Fruit fly (Drosophila melanogaster) whole organism, embryonic: Measurements from ENCODE around the gene Ret.

Experiments used
- Atf-2 ChIP-seq: fragments of 200-800 bp; sonication (Bioruptor generic); optimal IDR thresholded peaks from 2 replicates; lab custom pipeline; 2016; ENCODE audit warnings: missing biosample characterization, missing genetic modification characterization
- BEAF-32 ChIP-seq: fragments of 200-800 bp; sonication (Bioruptor generic); optimal IDR thresholded peaks from 3 replicates; lab custom pipeline; 2017; ENCODE audit warnings: missing biosample characterization, missing genetic modification characterization, mild to moderate bottlenecking, moderate library complexity, missing genetic modification reagents
- Bdp1 ChIP-seq: fragments of 200-800 bp; sonication (Bioruptor generic); optimal IDR thresholded peaks from 3 replicates; lab custom pipeline; 2016; ENCODE audit warnings: missing biosample characterization, missing genetic modification characterization
- CG10321 ChIP-seq: fragments of 200-800 bp; sonication (Bioruptor generic); IDR thresholded peaks from 2 replicates; pipeline ENCODE4 v1.3.6; 2022; ENCODE audit warnings: missing biosample characterization, missing genetic modification characterization
- CG10431 ChIP-seq: fragments of 200-800 bp; sonication (Bioruptor generic); optimal IDR thresholded peaks from 3 replicates; lab custom pipeline; 2018; ENCODE audit warnings: missing biosample characterization, mild to moderate bottlenecking, missing genetic modification characterization
- CG12155 ChIP-seq: fragments of 200-800 bp; sonication (Bioruptor generic); optimal IDR thresholded peaks from 3 replicates; lab custom pipeline; 2016; ENCODE audit warnings: missing biosample characterization, missing genetic modification characterization
- CG14710 ChIP-seq: fragments of 200-800 bp; sonication (Bioruptor generic); optimal IDR thresholded peaks from 3 replicates; lab custom pipeline; 2019; ENCODE audit warnings: missing biosample characterization, mild to moderate bottlenecking, missing genetic modification characterization, moderate library complexity
- CG1603 ChIP-seq: fragments of 200-800 bp; sonication (Bioruptor generic); optimal IDR thresholded peaks from 2 replicates; lab custom pipeline; 2019; ENCODE audit warnings: missing biosample characterization, mild to moderate bottlenecking, missing genetic modification characterization, moderate library complexity
- CG17359 ChIP-seq: fragments of 200-800 bp; sonication (Bioruptor generic); optimal IDR thresholded peaks from 3 replicates; lab custom pipeline; 2018; ENCODE audit warnings: missing biosample characterization, mild to moderate bottlenecking, missing genetic modification characterization, moderate library complexity
- CG17361 ChIP-seq: fragments of 200-800 bp; sonication (Bioruptor generic); IDR thresholded peaks from 3 replicates; pipeline ENCODE4 v1.3.6; 2022; ENCODE audit warnings: missing biosample characterization, missing genetic modification characterization
- CG2678 ChIP-seq: fragments of 200-800 bp; sonication (Bioruptor generic); optimal IDR thresholded peaks from 3 replicates; lab custom pipeline; 2019; ENCODE audit warnings: missing biosample characterization, mild to moderate bottlenecking, missing genetic modification characterization, moderate library complexity
- CG30431 ChIP-seq: fragments of 200-800 bp; sonication (Bioruptor generic); optimal IDR thresholded peaks from 2 replicates; lab custom pipeline; 2017; ENCODE audit warnings: missing biosample characterization, missing genetic modification characterization
- CG3065 ChIP-seq: fragments of 200-800 bp; sonication (Bioruptor generic); optimal IDR thresholded peaks from 2 replicates; lab custom pipeline; 2016; ENCODE audit warnings: missing biosample characterization, missing genetic modification characterization
- CG34224 ChIP-seq: fragments of 200-800 bp; sonication (Bioruptor generic); IDR thresholded peaks from 3 replicates; pipeline ENCODE4 v1.3.6; 2022; ENCODE audit warnings: missing biosample characterization, missing genetic modification characterization; ENCODE audit not compliant: partially characterized antibody
- CG3847 ChIP-seq: fragments of 200-800 bp; sonication (Bioruptor generic); IDR thresholded peaks from 2 replicates; pipeline ENCODE4 v1.3.6; 2022; ENCODE audit warnings: missing biosample characterization, missing genetic modification characterization
- CG4854 ChIP-seq: fragments of 200-800 bp; sonication (Bioruptor generic); optimal IDR thresholded peaks from 2 replicates; lab custom pipeline; 2016; ENCODE audit warnings: missing biosample characterization, missing genetic modification characterization, inconsistent platforms
- CG7357 ChIP-seq: fragments of 200-800 bp; sonication (Bioruptor generic); IDR thresholded peaks from 3 replicates; pipeline ENCODE4 v1.3.6; 2022; ENCODE audit warnings: missing biosample characterization, missing genetic modification characterization
- CG7372 ChIP-seq: fragments of 200-800 bp; sonication (Bioruptor generic); IDR thresholded peaks from 2 replicates; pipeline ENCODE4 v1.3.6; 2022; ENCODE audit warnings: missing biosample characterization, missing genetic modification characterization
- CG7745 ChIP-seq: fragments of 200-800 bp; sonication (Bioruptor generic); optimal IDR thresholded peaks from 2 replicates; lab custom pipeline; 2018; ENCODE audit warnings: missing biosample characterization, mild to moderate bottlenecking, missing genetic modification characterization, moderate library complexity
- CG7987 ChIP-seq: fragments of 200-800 bp; sonication (Bioruptor generic); optimal IDR thresholded peaks from 2 replicates; lab custom pipeline; 2018; ENCODE audit warnings: missing biosample characterization, mild to moderate bottlenecking, missing genetic modification characterization, moderate library complexity
- CG8944 ChIP-seq: fragments of 200-800 bp; sonication (Bioruptor generic); optimal IDR thresholded peaks from 3 replicates; lab custom pipeline; 2016; ENCODE audit warnings: missing biosample characterization, missing genetic modification characterization
- CG9215 ChIP-seq: fragments of 200-800 bp; sonication (Bioruptor generic); IDR thresholded peaks from 2 replicates; pipeline ENCODE4 v1.3.6; 2022; ENCODE audit warnings: missing biosample characterization, missing genetic modification characterization
- CG9609 ChIP-seq: fragments of 200-800 bp; sonication (Bioruptor generic); optimal IDR thresholded peaks from 3 replicates; lab custom pipeline; 2016; ENCODE audit warnings: missing biosample characterization, missing genetic modification characterization
- CG9797 ChIP-seq: fragments of 200-800 bp; sonication (Bioruptor generic); optimal IDR thresholded peaks from 3 replicates; lab custom pipeline; 2018; ENCODE audit warnings: missing biosample characterization, mild to moderate bottlenecking, missing genetic modification characterization
- CG9817 ChIP-seq: fragments of 200-800 bp; sonication (Bioruptor generic); optimal IDR thresholded peaks from 2 replicates; lab custom pipeline; 2018; ENCODE audit warnings: missing biosample characterization, mild to moderate bottlenecking, missing genetic modification characterization, moderate library complexity
- CrebB ChIP-seq: fragments of 200-800 bp; sonication (Bioruptor generic); optimal IDR thresholded peaks from 3 replicates; lab custom pipeline; 2018; ENCODE audit warnings: missing biosample characterization, mild to moderate bottlenecking, missing genetic modification characterization
- Ets97D ChIP-seq: fragments of 200-800 bp; sonication (Bioruptor generic); optimal IDR thresholded peaks from 3 replicates; lab custom pipeline; 2016; ENCODE audit warnings: missing biosample characterization, missing genetic modification characterization
- HHEX ChIP-seq: fragments of 200-800 bp; sonication (Bioruptor generic); optimal IDR thresholded peaks from 3 replicates; lab custom pipeline; 2017; ENCODE audit warnings: missing biosample characterization, mild to moderate bottlenecking, missing genetic modification characterization, missing genetic modification reagents
- HmgD ChIP-seq: fragments of 200-800 bp; sonication (Bioruptor generic); optimal IDR thresholded peaks from 3 replicates; lab custom pipeline; 2016; ENCODE audit warnings: missing biosample characterization, missing genetic modification characterization
- Meics ChIP-seq: fragments of 200-800 bp; sonication (Bioruptor generic); optimal IDR thresholded peaks from 2 replicates; lab custom pipeline; 2017; ENCODE audit warnings: missing biosample characterization, mild to moderate bottlenecking, missing genetic modification characterization
- Mes4 ChIP-seq: fragments of 200-800 bp; sonication (Bioruptor generic); optimal IDR thresholded peaks from 2 replicates; lab custom pipeline; 2016; ENCODE audit warnings: missing biosample characterization, missing genetic modification characterization
- Rfx ChIP-seq: fragments of 200-800 bp; sonication (Bioruptor generic); IDR thresholded peaks from 2 replicates; pipeline ENCODE4 v1.3.6; 2022; ENCODE audit warnings: missing biosample characterization, missing genetic modification characterization
- btn ChIP-seq: fragments of 200-800 bp; sonication (Bioruptor generic); optimal IDR thresholded peaks from 2 replicates; lab custom pipeline; 2016; ENCODE audit warnings: missing biosample characterization, missing genetic modification characterization
- chif ChIP-seq, 2 experiments: fragments of 200-800 bp; sonication (Bioruptor generic); optimal IDR thresholded peaks; 3 replicates each; lab custom pipeline; 2016; ENCODE audit warnings: missing biosample characterization in 2 of 2, missing genetic modification characterization in 2 of 2
- cwo ChIP-seq: fragments of 200-800 bp; sonication (Bioruptor generic); optimal IDR thresholded peaks from 3 replicates; lab custom pipeline; 2017; ENCODE audit warnings: missing biosample characterization, missing genetic modification characterization, mild to moderate bottlenecking, moderate library complexity, missing genetic modification reagents
- da ChIP-seq: fragments of 200-800 bp; sonication (Bioruptor generic); optimal IDR thresholded peaks from 2 replicates; lab custom pipeline; 2016; ENCODE audit warnings: missing biosample characterization, missing genetic modification characterization
- dpn ChIP-seq, 2 experiments: fragments of 200-800 bp; sonication (Bioruptor generic); optimal IDR thresholded peaks; 3 replicates each; lab custom pipeline; 2016; ENCODE audit warnings: missing biosample characterization in 2 of 2, missing genetic modification characterization in 2 of 2
- gem ChIP-seq: fragments of 200-800 bp; sonication (Bioruptor generic); optimal IDR thresholded peaks from 2 replicates; lab custom pipeline; 2019; ENCODE audit warnings: missing biosample characterization, mild to moderate bottlenecking, missing genetic modification characterization, moderate library complexity
- gt ChIP-seq: fragments of 200-800 bp; sonication (Bioruptor generic); IDR thresholded peaks from 2 replicates; pipeline ENCODE4 v1.3.6; 2022; ENCODE audit warnings: missing biosample characterization, missing genetic modification characterization
- hb ChIP-seq: fragments of 200-800 bp; sonication (Bioruptor generic); IDR thresholded peaks from 3 replicates; pipeline ENCODE4 v1.3.6; 2022; ENCODE audit warnings: missing biosample characterization, missing genetic modification characterization; ENCODE audit not compliant: partially characterized antibody
- inv ChIP-seq: fragments of 200-800 bp; sonication (Bioruptor generic); IDR thresholded peaks from 2 replicates; pipeline ENCODE4 v1.3.6; 2022; ENCODE audit warnings: missing biosample characterization, missing genetic modification characterization; ENCODE audit not compliant: partially characterized antibody
- klu ChIP-seq: fragments of 200-800 bp; sonication (Bioruptor generic); IDR thresholded peaks from 2 replicates; pipeline ENCODE4 v1.3.6; 2022; ENCODE audit warnings: missing biosample characterization, missing genetic modification characterization
- lab ChIP-seq: fragments of 200-800 bp; sonication (Bioruptor generic); optimal IDR thresholded peaks from 3 replicates; lab custom pipeline; 2017; ENCODE audit warnings: missing biosample characterization, missing genetic modification characterization, mild to moderate bottlenecking, moderate library complexity, missing genetic modification reagents
- nmo ChIP-seq: fragments of 200-800 bp; sonication (Bioruptor generic); optimal IDR thresholded peaks from 2 replicates; lab custom pipeline; 2018; ENCODE audit warnings: missing biosample characterization, mild to moderate bottlenecking, missing genetic modification characterization, moderate library complexity
- otp ChIP-seq: fragments of 200-800 bp; sonication (Bioruptor generic); IDR thresholded peaks from 3 replicates; pipeline ENCODE4, ENCODE4 v1.3.6; 2022; ENCODE audit warnings: missing biosample characterization, missing genetic modification characterization
- row ChIP-seq: fragments of 200-800 bp; sonication (Bioruptor generic); IDR thresholded peaks from 3 replicates; pipeline ENCODE4 v1.3.6; 2022; ENCODE audit warnings: missing biosample characterization, missing genetic modification characterization
- salm ChIP-seq: fragments of 200-800 bp; sonication (Bioruptor generic); optimal IDR thresholded peaks from 2 replicates; lab custom pipeline; 2018; ENCODE audit warnings: missing biosample characterization, mild to moderate bottlenecking, missing genetic modification characterization
- tgo ChIP-seq: fragments of 200-800 bp; sonication (Bioruptor generic); IDR thresholded peaks from 3 replicates; pipeline ENCODE4 v1.3.6; 2022; ENCODE audit warnings: missing biosample characterization, missing genetic modification characterization
- trem ChIP-seq: fragments of 200-800 bp; optimal IDR thresholded peaks from 3 replicates; lab custom pipeline; 2019; ENCODE audit warnings: missing biosample characterization, mild to moderate bottlenecking, missing genetic modification characterization, moderate library complexity
- tup ChIP-seq: fragments of 200-800 bp; sonication (Bioruptor generic); optimal IDR thresholded peaks from 2 replicates; lab custom pipeline; 2016; ENCODE audit warnings: missing biosample characterization, mild to moderate bottlenecking, missing genetic modification characterization, moderate library complexity
- unpg ChIP-seq: fragments of 200-800 bp; sonication (Bioruptor generic); optimal IDR thresholded peaks from 3 replicates; lab custom pipeline; 2018; ENCODE audit warnings: missing biosample characterization, mild to moderate bottlenecking, missing genetic modification characterization, moderate library complexity

Ret gene

DNA sequence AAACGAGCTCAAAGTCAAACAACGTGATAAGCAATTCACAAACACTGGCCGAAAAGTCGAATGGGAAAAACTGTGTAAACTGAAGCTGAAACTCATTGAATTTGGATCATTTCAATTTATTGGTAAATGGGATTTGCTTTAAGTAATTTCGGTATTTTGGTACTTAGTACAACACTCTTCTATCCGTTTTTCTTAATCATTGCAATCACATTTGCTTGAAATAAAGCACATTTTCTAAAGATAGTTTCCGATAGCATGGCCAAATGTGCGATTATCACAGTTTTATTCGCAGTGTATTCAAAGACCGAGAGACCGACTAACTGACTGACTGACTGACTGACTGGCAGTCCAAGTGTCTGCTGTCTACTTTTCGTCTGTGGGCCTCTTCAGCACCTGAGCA, 2.1 kb downstream of the Ret start:
- TF ChIP-seq cwo (GFP tag; lab: Kevin White, UChicago) (peak; percentile 12), HmgD (GFP tag; lab: Kevin White, UChicago) (no peak), CrebB (tag; lab: Kevin White, UChicago) (no peak), Ets97D (GFP tag; lab: Kevin White, UChicago) (no peak), Meics (GFP tag; lab: Kevin White, UChicago) (peak; percentile 44), otp (GFP tag; lab: Robert Waterston, UW) (no peak), CG9797 (GFP tag; lab: Kevin White, UChicago) (no peak), klu (GFP tag; lab: Robert Waterston, UW) (no peak), HHEX (GFP tag; lab: Kevin White, UChicago) (peak; percentile 17), salm (no peak), Mes4 (GFP tag; lab: Kevin White, UChicago) (no peak), gem (tag; lab: Kevin White, UChicago) (peak; percentile 48), CG8944 (GFP tag; lab: Kevin White, UChicago) (no peak), row (GFP tag; lab: Robert Waterston, UW) (peak; percentile 60), CG7987 (GFP tag; lab: Kevin White, UChicago) (no peak), Atf-2 (no peak), CG9817 (tag; lab: Kevin White, UChicago) (no peak), gt (no peak), lab (GFP tag; lab: Kevin White, UChicago) (peak; percentile 10), unpg (GFP tag; lab: Kevin White, UChicago) (peak; percentile 1), Bdp1 (GFP tag; lab: Kevin White, UChicago) (no peak), tgo (GFP tag; lab: Robert Waterston, UW) (peak; percentile 32; the same call in 1 of the 3 replicates), da (GFP tag; lab: Kevin White, UChicago) (no peak), tup (GFP tag; lab: Kevin White, UChicago) (no peak), CG3847 (no peak), CG12155 (GFP tag; lab: Kevin White, UChicago) (no peak), CG9609 (peak; percentile 4), inv (no peak), CG17361 (GFP tag; lab: Robert Waterston, UW) (0 out of 3 replicates have a peak, but pooled peaks have one; percentile 32), CG1603 (tag; lab: Kevin White, UChicago) (peak; percentile 13), hb (GFP tag; lab: Robert Waterston, UW) (no peak), trem (no peak), CG4854 (GFP tag; lab: Kevin White, UChicago) (no peak), CG7357 (GFP tag; lab: Robert Waterston, UW) (no peak), CG34224 (GFP tag; lab: Robert Waterston, UW) (no peak), CG7745 (tag; lab: Kevin White, UChicago) (no peak), nmo (GFP tag; lab: Kevin White, UChicago) (peak; percentile 20), CG3065 (GFP tag; lab: Kevin White, UChicago) (no peak), CG7372 (GFP tag; lab: Robert Waterston, UW) (no peak), CG2678 (tag; lab: Kevin White, UChicago) (peak; percentile 56), CG10431 (no peak), btn (GFP tag; lab: Kevin White, UChicago) (no peak), dpn (GFP tag; optimal IDR thresholded peaks at IDR 0.05; lab: Kevin White, UChicago) (peak in 1 of 2 experiments; percentile 2), chif (GFP tag; optimal IDR thresholded peaks at IDR 0.05; lab: Kevin White, UChicago) (no peak), CG9215 (GFP tag; lab: Robert Waterston, UW) (no peak), Rfx (GFP tag; lab: Robert Waterston, UW) (0 out of 2 replicates have a peak, but pooled peaks have one; percentile 14), CG30431 (GFP tag; lab: Kevin White, UChicago) (no peak), CG14710 (tag; lab: Kevin White, UChicago) (no peak), CG10321 (GFP tag; lab: Robert Waterston, UW) (no peak), BEAF-32 (GFP tag; lab: Kevin White, UChicago) (no peak), CG17359 (tag; lab: Kevin White, UChicago) (no peak)
